Worm (Caenorhabditis elegans) whole organism, early embryonic: ENCODE results near the gene str-145.

ENCODE experiments used
- B0310.2 ChIP-seq: sonication (generic microtip); optimal IDR thresholded peaks from 2 replicates; lab custom pipeline; 2016; ENCODE audit warnings: mild to moderate bottlenecking, missing genetic modification characterization, missing compliant biosample characterization
- F13C5.2 ChIP-seq: sonication (generic microtip); optimal IDR thresholded peaks from 2 replicates; lab custom pipeline; 2017; ENCODE audit warnings: mild to moderate bottlenecking, missing genetic modification characterization, inconsistent platforms, missing compliant biosample characterization
- aly-1 ChIP-seq: sonication (generic microtip); optimal IDR thresholded peaks from 2 replicates; lab custom pipeline; 2016; ENCODE audit warnings: missing genetic modification characterization, missing compliant biosample characterization
- ama-1 ChIP-seq: fragments of 150-350 bp; optimal IDR thresholded peaks from 2 replicates; lab custom pipeline; 2014
- ceh-13 ChIP-seq: fragments of 200-800 bp; sonication (Bioruptor generic); optimal IDR thresholded peaks from 2 replicates; lab custom pipeline; 2018; ENCODE audit warnings: mild to moderate bottlenecking, missing genetic modification characterization, missing compliant biosample characterization
- ceh-36 ChIP-seq: sonication (generic microtip); optimal IDR thresholded peaks from 2 replicates; lab custom pipeline; 2016; ENCODE audit warnings: missing genetic modification characterization, inconsistent platforms, missing compliant biosample characterization
- ets-7 ChIP-seq: sonication (generic microtip); optimal IDR thresholded peaks from 2 replicates; lab custom pipeline; 2016; ENCODE audit warnings: missing genotype, missing genetic modification characterization, missing compliant biosample characterization
- flt-1 ChIP-seq: fragments of 200-800 bp; sonication (Bioruptor generic); IDR thresholded peaks from 2 replicates; pipeline ENCODE4 v1.3.6; 2022; ENCODE audit warnings: missing genetic modification characterization, missing compliant biosample characterization
- hmg-4 ChIP-seq: fragments of 200-800 bp; sonication (Bioruptor generic); optimal IDR thresholded peaks from 2 replicates; lab custom pipeline; 2018; ENCODE audit warnings: mild to moderate bottlenecking, missing genetic modification characterization, missing compliant biosample characterization
- hnd-1 ChIP-seq: sonication (generic microtip); optimal IDR thresholded peaks from 2 replicates; lab custom pipeline; 2016; ENCODE audit warnings: missing genetic modification characterization, missing compliant biosample characterization
- scrt-1 ChIP-seq: fragments of 200-800 bp; sonication (Bioruptor generic); IDR thresholded peaks from 2 replicates; pipeline ENCODE4 v1.3.6; 2022; ENCODE audit warnings: missing genetic modification characterization, missing compliant biosample characterization
- sea-1 ChIP-seq: fragments of 200-800 bp; sonication (Bioruptor generic); conservative IDR thresholded peaks from 2 replicates; pipeline ENCODE4 v1.3.6; 2022; ENCODE audit warnings: missing genetic modification characterization, missing compliant biosample characterization
- tbx-37 ChIP-seq: fragments of 200-800 bp; sonication (Bioruptor generic); conservative IDR thresholded peaks from 2 replicates; pipeline ENCODE4 v1.3.6; 2022; ENCODE audit warnings: missing genetic modification reagents, missing genetic modification characterization, missing compliant biosample characterization
- tra-4 ChIP-seq: sonication (generic microtip); optimal IDR thresholded peaks from 2 replicates; lab custom pipeline; 2017; ENCODE audit warnings: missing genetic modification characterization, missing compliant biosample characterization

- no peak for TF ChIP-seq tbx-37
- no peak for TF ChIP-seq scrt-1
- no peak for TF ChIP-seq B0310.2 (tag; lab: Kevin White, UChicago)
- no peak for TF ChIP-seq ets-7 (tag; lab: Kevin White, UChicago)
- no peak for TF ChIP-seq hnd-1 (tag; lab: Kevin White, UChicago)
- no peak for TF ChIP-seq ceh-36 (tag; lab: Kevin White, UChicago)
- no peak for TF ChIP-seq ama-1
- no peak for TF ChIP-seq aly-1 (tag; lab: Kevin White, UChicago)
- no peak for TF ChIP-seq hmg-4
- no peak for TF ChIP-seq flt-1 (GFP tag; lab: Robert Waterston, UW)
- no peak for TF ChIP-seq tra-4 (tag; lab: Kevin White, UChicago)
- TF ChIP-seq F13C5.2 (tag; lab: Kevin White, UChicago) = no peak
- no peak for TF ChIP-seq sea-1 (GFP tag; lab: Robert Waterston, UW)
- no peak for TF ChIP-seq ceh-13 (GFP tag; lab: Kevin White, UChicago)
These were observed 7.5 kb downstream of the str-145 start, which contains the start of gene str-130 for ce11 chrV:8090595-8090994.
